Fruit fly (Drosophila melanogaster) ovary, adult (tissue): ENCODE data around the gene Agpat1.
A peak's percentile ranks its signal among the peaks of the same experiment; 100 is the strongest.

Source experiments
- CG17801 ChIP-seq: fragments of 200-800 bp; optimal IDR thresholded peaks from 2 replicates; lab custom pipeline; 2019; ENCODE audit warnings: missing biosample characterization, mild to moderate bottlenecking, missing genetic modification characterization, moderate library complexity; ENCODE audit not compliant: partially characterized antibody

The Agpat1 gene

dm6 chrX:12734710-12735462 is 30.2 kb upstream of the Agpat1 start:
- peak; percentile 93 for TF ChIP-seq CG17801 (GFP tag; lab: Kevin White, UChicago)

- peak; percentile 81 for TF ChIP-seq CG17801 (GFP tag; lab: Kevin White, UChicago)
Observed at dm6 chrX:12735478-12736428, 29.3 kb upstream of the Agpat1 start.

- TF ChIP-seq CG17801 (GFP tag; lab: Kevin White, UChicago), result peak; percentile 80
Observed at dm6 chrX:12737057-12737734, 27.9 kb upstream of the Agpat1 start.

- peak; percentile 61 for TF ChIP-seq CG17801 (GFP tag; lab: Kevin White, UChicago)
Observed at dm6 chrX:12737735-12738390, 27.2 kb upstream of the Agpat1 start.

- peak; percentile 39 for TF ChIP-seq CG17801 (GFP tag; lab: Kevin White, UChicago)
Observed at dm6 chrX:12739047-12739446, 26.0 kb upstream of the Agpat1 start.

- TF ChIP-seq CG17801 (GFP tag; lab: Kevin White, UChicago), result no peak
Observed at dm6 chrX:12739789-12740188, 25.3 kb upstream of the Agpat1 start.

- TF ChIP-seq CG17801 (GFP tag; lab: Kevin White, UChicago), result no peak
Observed at dm6 chrX:12740441-12740840, 24.6 kb upstream of the Agpat1 start.

dm6 chrX:12741914-12742650 is 23.0 kb upstream of the Agpat1 start, which contains the start of gene Smr:
Gene Smr, minus strand, starts transcription at chrX:12742618.
- peak; percentile 55 for TF ChIP-seq CG17801 (GFP tag; lab: Kevin White, UChicago)

- no peak for TF ChIP-seq CG17801 (GFP tag; lab: Kevin White, UChicago)
Observed at dm6 chrX:12742651-12743020, 22.4 kb upstream of the Agpat1 start.

- no peak for TF ChIP-seq CG17801 (GFP tag; lab: Kevin White, UChicago)
Observed at dm6 chrX:12743296-12743695, 21.8 kb upstream of the Agpat1 start.

dm6 chrX:12744026-12744688 is 20.9 kb upstream of the Agpat1 start, which contains the start of gene CG4004:
Gene CG4004, plus strand, starts transcription at chrX:12744212.
- no peak for TF ChIP-seq CG17801 (GFP tag; lab: Kevin White, UChicago)

- no peak for TF ChIP-seq CG17801 (GFP tag; lab: Kevin White, UChicago)
Observed at dm6 chrX:12745117-12745516, 19.9 kb upstream of the Agpat1 start.
